Worm (Caenorhabditis elegans) whole organism, young adult: ENCODE data around the gene wago-5.
A peak's percentile ranks its signal among the peaks of the same experiment; 100 is the strongest.

Experiments used
- D2030.7 ChIP-seq: fragments of 200-800 bp; sonication (Bioruptor generic); IDR thresholded peaks from 2 replicates; pipeline ENCODE4 v1.3.6; 2022; ENCODE audit warnings: missing genetic modification reagents, missing genetic modification characterization, missing compliant biosample characterization
- F10E7.11 ChIP-seq: sonication (generic microtip); optimal IDR thresholded peaks from 2 replicates; lab custom pipeline; 2017; ENCODE audit warnings: mild to moderate bottlenecking, missing genetic modification characterization, moderate library complexity, missing compliant biosample characterization
- F23B12.7 ChIP-seq: sonication (generic microtip); optimal IDR thresholded peaks from 2 replicates; lab custom pipeline; 2017; ENCODE audit warnings: missing genetic modification characterization, mild to moderate bottlenecking, missing compliant biosample characterization, antibody characterized with exemption, moderate library complexity; ENCODE audit not compliant: insufficient read depth
- F37B4.10 ChIP-seq: fragments of 200-800 bp; sonication (Bioruptor generic); IDR thresholded peaks from 2 replicates; pipeline ENCODE4 v1.3.6; 2022; ENCODE audit warnings: missing genetic modification characterization, missing compliant biosample characterization
- F39B2.1 ChIP-seq: fragments of 200-800 bp; sonication (Bioruptor generic); IDR thresholded peaks from 2 replicates; pipeline ENCODE4 v1.3.6; 2022; ENCODE audit warnings: missing genetic modification reagents, missing genetic modification characterization, missing compliant biosample characterization
- F49E8.2 ChIP-seq: sonication (generic microtip); optimal IDR thresholded peaks from 3 replicates; lab custom pipeline; 2017; ENCODE audit warnings: missing genetic modification characterization, mild to moderate bottlenecking, missing compliant biosample characterization, antibody characterized with exemption, moderate library complexity; ENCODE audit not compliant: insufficient read depth
- T26A5.8 ChIP-seq: sonication (generic microtip); optimal IDR thresholded peaks from 2 replicates; lab custom pipeline; 2016; ENCODE audit warnings: missing genetic modification characterization, missing compliant biosample characterization
- athp-1 ChIP-seq: sonication (generic microtip); optimal IDR thresholded peaks from 2 replicates; lab custom pipeline; 2017; ENCODE audit warnings: mild to moderate bottlenecking, missing genetic modification characterization, missing compliant biosample characterization
- bed-2 ChIP-seq: fragments of 200-800 bp; sonication (Bioruptor generic); IDR thresholded peaks from 2 replicates; pipeline ENCODE4 v1.3.6; 2022; ENCODE audit warnings: missing genetic modification reagents, missing genetic modification characterization, missing compliant biosample characterization
- ccch-3 ChIP-seq: fragments of 200-800 bp; sonication (Bioruptor generic); optimal IDR thresholded peaks from 2 replicates; lab custom pipeline; 2018; ENCODE audit warnings: mild to moderate bottlenecking, missing genetic modification characterization, missing compliant biosample characterization
- cebp-1 ChIP-seq, 2 experiments: fragments of 200-800 bp in 1 of 2; sonication (Bioruptor generic) in 1 of 2; sonication (generic microtip) in 1 of 2; IDR thresholded peaks in 1 of 2; optimal IDR thresholded peaks in 1 of 2; 2 replicates each; pipeline versions ENCODE4 v1.3.6 to Lab custom; 2017 to 2022; ENCODE audit warnings: missing compliant biosample characterization in 2 of 2, missing genetic modification characterization in 2 of 2, mild to moderate bottlenecking in 1 of 2, missing genetic modification reagents in 1 of 2, moderate library complexity in 1 of 2
- ceh-100 ChIP-seq: fragments of 200-800 bp; sonication (Bioruptor generic); IDR thresholded peaks from 2 replicates; pipeline ENCODE4 v1.3.6; 2022; ENCODE audit warnings: missing genetic modification reagents, missing genetic modification characterization, missing compliant biosample characterization
- ceh-27 ChIP-seq: fragments of 200-800 bp; sonication (Bioruptor generic); optimal IDR thresholded peaks from 2 replicates; lab custom pipeline; 2018; ENCODE audit warnings: mild to moderate bottlenecking, missing genetic modification characterization, moderate library complexity, missing compliant biosample characterization
- ceh-79 ChIP-seq: sonication (generic microtip); optimal IDR thresholded peaks from 2 replicates; lab custom pipeline; 2017; ENCODE audit warnings: mild to moderate bottlenecking, missing genetic modification characterization, missing compliant biosample characterization
- dox-1 ChIP-seq: fragments of 200-800 bp; sonication (Bioruptor generic); IDR thresholded peaks from 2 replicates; pipeline ENCODE4 v1.3.6; 2022; ENCODE audit warnings: missing genetic modification reagents, missing genetic modification characterization, missing compliant biosample characterization
- egl-18 ChIP-seq: fragments of 200-800 bp; sonication (Bioruptor generic); IDR thresholded peaks from 2 replicates; pipeline ENCODE4 v1.3.6; 2022; ENCODE audit warnings: missing genetic modification reagents, missing genetic modification characterization, missing compliant biosample characterization
- ekl-4 ChIP-seq: fragments of 200-800 bp; sonication (Bioruptor generic); IDR thresholded peaks from 2 replicates; pipeline ENCODE4 v1.3.6; 2022; ENCODE audit warnings: missing genetic modification reagents, missing genetic modification characterization, missing compliant biosample characterization
- ets-4 ChIP-seq: fragments of 200-800 bp; sonication (Bioruptor generic); optimal IDR thresholded peaks from 2 replicates; lab custom pipeline; 2018; ENCODE audit warnings: mild to moderate bottlenecking, missing genetic modification characterization, missing compliant biosample characterization
- gei-17 ChIP-seq: fragments of 200-800 bp; sonication (Bioruptor generic); optimal IDR thresholded peaks from 2 replicates; lab custom pipeline; 2018; ENCODE audit warnings: mild to moderate bottlenecking, missing genetic modification characterization, missing compliant biosample characterization
- him-1 ChIP-seq: sonication (generic microtip); optimal IDR thresholded peaks from 2 replicates; lab custom pipeline; 2016; ENCODE audit warnings: missing genotype, missing genetic modification reagents, missing genetic modification characterization, missing compliant biosample characterization
- lag-1 ChIP-seq: fragments of 200-800 bp; sonication (Bioruptor generic); IDR thresholded peaks from 2 replicates; pipeline ENCODE4 v1.3.6; 2022; ENCODE audit warnings: missing genetic modification reagents, missing genetic modification characterization, missing compliant biosample characterization
- let-526 ChIP-seq: fragments of 200-800 bp; sonication (Bioruptor generic); IDR thresholded peaks from 2 replicates; pipeline ENCODE4 v1.3.6; 2022; ENCODE audit warnings: missing genetic modification reagents, missing genetic modification characterization, missing compliant biosample characterization
- let-607 ChIP-seq, 2 experiments: fragments of 200-800 bp in 1 of 2; sonication (Bioruptor generic) in 1 of 2; sonication (generic microtip) in 1 of 2; optimal IDR thresholded peaks; 2 replicates each; lab custom pipeline; 2016 to 2018; ENCODE audit warnings: mild to moderate bottlenecking in 2 of 2, missing compliant biosample characterization in 2 of 2, missing genetic modification characterization in 2 of 2, moderate library complexity in 2 of 2, missing genotype in 1 of 2
- mes-4 ChIP-seq: sonication (generic microtip); optimal IDR thresholded peaks from 2 replicates; lab custom pipeline; 2016; ENCODE audit warnings: missing genotype, missing genetic modification characterization, missing compliant biosample characterization
- nfyb-1 ChIP-seq: fragments of 200-800 bp; sonication (Bioruptor generic); IDR thresholded peaks from 2 replicates; pipeline ENCODE4 v1.3.6; 2022; ENCODE audit warnings: missing genetic modification reagents, missing genetic modification characterization, missing compliant biosample characterization
- nhr-80 ChIP-seq: sonication (generic microtip); optimal IDR thresholded peaks from 2 replicates; lab custom pipeline; 2016; ENCODE audit warnings: missing genetic modification characterization, missing compliant biosample characterization
- pbrm-1 ChIP-seq: fragments of 200-800 bp; sonication (Bioruptor generic); IDR thresholded peaks from 2 replicates; pipeline ENCODE4 v1.3.6; 2022; ENCODE audit warnings: missing genetic modification reagents, missing genetic modification characterization, missing compliant biosample characterization
- rec-8 ChIP-seq, 2 experiments: sonication (generic microtip); optimal IDR thresholded peaks; 2 replicates each; lab custom pipeline; 2016; ENCODE audit warnings: mild to moderate bottlenecking in 2 of 2, missing genetic modification characterization in 2 of 2, missing genetic modification reagents in 2 of 2, missing genotype in 2 of 2, missing biosample characterization in 1 of 2, missing compliant biosample characterization in 1 of 2, moderate library complexity in 1 of 2
- somi-1 ChIP-seq: fragments of 200-800 bp; sonication (Bioruptor generic); optimal IDR thresholded peaks from 2 replicates; lab custom pipeline; 2018; ENCODE audit warnings: mild to moderate bottlenecking, missing genetic modification characterization, missing compliant biosample characterization
- tlf-1 ChIP-seq: fragments of 200-800 bp; sonication (Bioruptor generic); optimal IDR thresholded peaks from 2 replicates; lab custom pipeline; 2018; ENCODE audit warnings: mild to moderate bottlenecking, missing genetic modification characterization, missing compliant biosample characterization
- unc-130 ChIP-seq: sonication (generic microtip); optimal IDR thresholded peaks from 2 replicates; lab custom pipeline; 2016; ENCODE audit warnings: missing genetic modification reagents, missing genetic modification characterization, missing compliant biosample characterization
- zim-3 ChIP-seq: sonication (generic microtip); optimal IDR thresholded peaks from 2 replicates; lab custom pipeline; 2017; ENCODE audit warnings: mild to moderate bottlenecking, missing genetic modification characterization, moderate library complexity, missing compliant biosample characterization
- ztf-22 ChIP-seq: fragments of 200-800 bp; sonication (Bioruptor generic); optimal IDR thresholded peaks from 2 replicates; lab custom pipeline; 2018; ENCODE audit warnings: mild to moderate bottlenecking, missing genetic modification characterization, moderate library complexity, missing compliant biosample characterization
- ztf-28 ChIP-seq: fragments of 200-800 bp; sonication (Bioruptor generic); IDR thresholded peaks from 2 replicates; pipeline ENCODE4 v1.3.6; 2022; ENCODE audit warnings: missing genetic modification reagents, missing genetic modification characterization, missing compliant biosample characterization

Gene wago-5

ce11 chrII:5818298-5818697 lies 3.0 kb upstream of the wago-5 start, which contains the start of gene ZK1248.4:
ZK1248.4 (plus strand) TSS chrII:5818598.
- TF ChIP-seq rec-8 (tag; optimal IDR thresholded peaks at IDR 0.05; lab: Kevin White, UChicago) (no peak), him-1 (tag; lab: Kevin White, UChicago) (no peak), ets-4 (no peak), nfyb-1 (GFP tag; lab: Robert Waterston, UW) (no peak), ccch-3 (no peak), athp-1 (tag; lab: Kevin White, UChicago) (no peak), pbrm-1 (GFP tag; lab: Robert Waterston, UW) (no peak), D2030.7 (no peak), tlf-1 (GFP tag; lab: Kevin White, UChicago) (no peak), unc-130 (GFP tag; lab: Kevin White, UChicago) (no peak), ztf-28 (GFP tag; lab: Robert Waterston, UW) (no peak)

DNA sequence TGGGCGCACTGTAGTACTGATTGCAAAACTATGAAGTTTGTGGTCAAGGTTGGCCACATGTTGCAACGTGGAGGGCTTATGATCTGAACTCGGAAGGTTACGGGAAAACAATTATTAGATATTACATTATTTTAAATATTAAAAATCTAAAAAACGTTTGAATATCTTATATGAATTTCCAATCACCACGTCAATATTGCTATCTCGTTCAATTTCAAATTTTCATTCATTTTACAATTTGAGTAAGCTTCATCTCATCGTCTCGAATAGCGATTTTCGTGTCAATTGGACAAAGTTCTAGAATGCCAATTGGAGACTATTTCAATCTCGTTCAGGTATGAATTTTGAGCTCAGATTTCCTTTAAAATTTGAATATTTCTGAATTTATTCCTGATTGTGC lies 1.1 kb upstream of the wago-5 start, which contains the start of gene ZK1248.20:
Gene ZK1248.20, plus strand, starts transcription at position 301 of the 400 bp plus-strand sequence.
- TF ChIP-seq let-607 (tag; optimal IDR thresholded peaks at IDR 0.05; lab: Kevin White, UChicago) (no peak), T26A5.8 (tag; lab: Kevin White, UChicago) (no peak), ceh-100 (GFP tag; lab: Robert Waterston, UW) (no peak), gei-17 (no peak)

- TF ChIP-seq F37B4.10 (GFP tag; lab: Robert Waterston, UW) (no peak), mes-4 (tag; lab: Kevin White, UChicago) (no peak), egl-18 (no peak), ceh-27 (GFP tag; lab: Kevin White, UChicago) (no peak), bed-2 (no peak), ceh-100 (GFP tag; lab: Robert Waterston, UW) (no peak), F10E7.11 (tag; lab: Kevin White, UChicago) (no peak), zim-3 (tag; lab: Kevin White, UChicago) (no peak), ekl-4 (GFP tag; lab: Robert Waterston, UW) (no peak), somi-1 (GFP tag; lab: Kevin White, UChicago) (no peak)
Observed at ce11 chrII:5810230-5810629, 5.1 kb downstream of the wago-5 start, which contains the start of the genes msp-64 and ZK1248.5. msp-64 (minus strand) TSS chrII:5810330. ZK1248.5 (plus strand) TSS chrII:5810514.

DNA sequence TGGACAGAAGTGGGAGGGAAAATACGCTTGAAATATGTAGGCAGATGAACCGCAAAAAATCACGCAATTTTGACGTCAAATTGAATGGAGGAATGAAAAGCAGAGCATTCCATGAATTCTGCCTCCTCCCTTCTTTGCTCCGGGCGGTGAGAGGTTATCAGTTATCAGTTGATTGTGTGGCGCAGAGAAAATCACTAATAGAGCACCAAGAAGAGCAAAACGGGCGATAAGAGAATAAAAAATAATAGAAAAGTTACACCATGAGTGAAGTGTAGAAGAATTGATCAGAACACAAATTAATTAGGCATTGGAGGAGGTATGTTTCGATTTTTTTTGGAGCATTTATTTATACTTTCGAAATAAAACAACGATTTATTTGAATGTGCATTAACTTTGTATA lies 8.7 kb downstream of the wago-5 start:
- TF ChIP-seq nfyb-1 (GFP tag; lab: Robert Waterston, UW): 0 out of 2 replicates have a peak, but pooled peaks have one; percentile 13
- TF ChIP-seq F39B2.1 (GFP tag; lab: Robert Waterston, UW): no peak
- peak; percentile 92 for TF ChIP-seq nhr-80 (tag; lab: Kevin White, UChicago)
- no peak for TF ChIP-seq F49E8.2 (tag; lab: Kevin White, UChicago)
- TF ChIP-seq lag-1 (GFP tag; lab: Robert Waterston, UW): no peak
- peak; percentile 33; the same call in 1 of the 2 replicates for TF ChIP-seq dox-1 (GFP tag; lab: Robert Waterston, UW)

ce11 chrII:5805303-5805702 lies 10.0 kb downstream of the wago-5 start, which contains the start of gene K05F1.10:
K05F1.10 (minus strand) TSS chrII:5805473.
- TF ChIP-seq F23B12.7 (tag; lab: Kevin White, UChicago) (no peak), nhr-80 (tag; lab: Kevin White, UChicago) (peak; percentile 34), ceh-79 (tag; lab: Kevin White, UChicago) (no peak), cebp-1 (GFP tag; IDR thresholded peaks at IDR 0.05; lab: Robert Waterston, UW) (no peak), cebp-1 (tag; optimal IDR thresholded peaks at IDR 0.05; lab: Kevin White, UChicago) (peak; percentile 42), ztf-22 (no peak), let-526 (GFP tag; lab: Robert Waterston, UW) (no peak), tlf-1 (GFP tag; lab: Kevin White, UChicago) (no peak)
